Worm (Caenorhabditis elegans): Measurements from ENCODE around the gene Y75B7B.1.

The Y75B7B.1 gene

ce11 chrV:1304152-1304551, 33.4 kb downstream of the Y75B7B.1 start:
- TF ChIP-seq him-1 (tag; optimal IDR thresholded peaks at IDR 0.05) (peak; percentile 7), B0261.1 (tag; optimal IDR thresholded peaks at IDR 0.05) (peak; percentile 47), rpc-1 (optimal IDR thresholded peaks at IDR 0.05) (peak; percentile 42), rpc-1 (tag; optimal IDR thresholded peaks at IDR 0.05) (peak; percentile 72), dox-1 (GFP tag; IDR thresholded peaks at IDR 0.05) (0 out of 2 replicates have a peak, but pooled peaks have one; percentile 37), aptf-3 (GFP tag; IDR thresholded peaks at IDR 0.05) (0 out of 2 replicates have a peak, but pooled peaks have one; percentile 29), D2030.7 (GFP tag; IDR thresholded peaks at IDR 0.05) (0 out of 2 replicates have a peak, but pooled peaks have one; percentile 37), mcd-1 (GFP tag; IDR thresholded peaks at IDR 0.05) (peak; percentile 36; the same call in 1 of the 2 replicates), ekl-4 (GFP tag; IDR thresholded peaks at IDR 0.05) (0 out of 2 replicates have a peak, but pooled peaks have one; percentile 17), tbp1 (GFP tag; optimal IDR thresholded peaks at IDR 0.05) (peak; percentile 79), lin-26 (GFP tag; IDR thresholded peaks at IDR 0.05) (peak; percentile 37; the same call in 1 of the 2 replicates)

DNA sequence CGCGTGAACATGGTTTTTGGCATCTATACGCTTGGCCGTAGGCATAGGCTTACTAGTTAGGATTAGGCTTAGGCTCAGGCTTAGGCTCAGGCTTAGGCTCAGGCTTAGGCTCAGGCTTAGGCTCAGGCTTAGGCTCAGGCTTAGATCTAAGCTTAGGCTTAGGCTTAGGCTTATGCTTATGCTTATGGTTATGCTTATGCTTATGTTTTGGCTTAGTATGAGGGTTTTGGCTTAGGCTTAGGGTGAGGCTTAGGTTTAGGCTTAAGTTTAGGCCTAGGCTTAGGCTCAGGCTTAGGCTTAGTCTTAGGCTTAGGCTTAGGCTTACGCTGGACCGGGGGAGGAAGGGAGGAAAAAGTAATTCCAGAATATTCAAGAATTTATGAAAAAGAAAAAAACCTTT, 35.1 kb downstream of the Y75B7B.1 start:
- TF ChIP-seq Y56A3A.18 (GFP tag; IDR thresholded peaks at IDR 0.05) (no peak), madf-6 (GFP tag; IDR thresholded peaks at IDR 0.05) (no peak), ztf-3 (GFP tag; optimal IDR thresholded peaks at IDR 0.05) (no peak), aptf-2 (GFP tag; conservative IDR thresholded peaks at IDR 0.05) (no peak), unc-130 (GFP tag; optimal IDR thresholded peaks at IDR 0.05) (no peak), somi-1 (GFP tag; optimal IDR thresholded peaks at IDR 0.05) (no peak), F10E7.11 (tag; optimal IDR thresholded peaks at IDR 0.05) (no peak), pbrm-1 (GFP tag; IDR thresholded peaks at IDR 0.05) (no peak), rpc-1 (optimal IDR thresholded peaks at IDR 0.05) (no peak), rpc-1 (tag; optimal IDR thresholded peaks at IDR 0.05) (no peak)

- TF ChIP-seq T07F8.4 (tag; optimal IDR thresholded peaks at IDR 0.05) (no peak), F22D6.2 (tag; optimal IDR thresholded peaks at IDR 0.05) (no peak), lsy-27 (tag; optimal IDR thresholded peaks at IDR 0.05; ENCODE audit: borderline replicate concordance, insufficient read depth) (no peak), ztf-3 (GFP tag; optimal IDR thresholded peaks at IDR 0.05) (no peak), K11D2.4 (GFP tag; IDR thresholded peaks at IDR 0.05) (no peak), zim-3 (tag; optimal IDR thresholded peaks at IDR 0.05) (no peak), mes-4 (tag; optimal IDR thresholded peaks at IDR 0.05) (no peak), nfya-2 (GFP tag; IDR thresholded peaks at IDR 0.05) (no peak), hlh-12 (tag; optimal IDR thresholded peaks at IDR 0.05) (no peak), bed-1 (GFP tag; IDR thresholded peaks at IDR 0.05) (no peak), B0336.3 (GFP tag; IDR thresholded peaks at IDR 0.05) (no peak), cebp-1 (GFP tag; IDR thresholded peaks at IDR 0.05) (no peak), cebp-1 (tag; optimal IDR thresholded peaks at IDR 0.05) (no peak), dox-1 (GFP tag; IDR thresholded peaks at IDR 0.05) (no peak)
Observed at ce11 chrV:1307730-1308129, 37.0 kb downstream of the Y75B7B.1 start.

DNA sequence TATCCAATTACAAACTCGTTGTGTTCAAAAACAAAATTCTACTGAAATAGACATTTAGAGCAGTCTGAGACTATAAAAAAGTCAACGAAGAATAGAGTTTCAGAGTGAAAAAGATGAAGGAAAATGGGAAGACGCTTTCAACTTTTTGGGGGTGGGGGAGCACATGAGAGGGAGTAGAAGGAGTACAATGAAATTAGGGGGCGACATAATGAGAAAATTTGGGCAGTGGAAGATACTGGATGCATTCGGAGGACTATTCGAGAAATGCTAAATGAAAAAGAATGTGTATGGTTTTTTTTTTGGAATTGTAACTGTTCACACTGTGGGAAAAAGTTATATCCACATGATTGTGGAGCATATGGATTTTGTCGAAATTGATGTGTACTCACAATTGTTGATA, 42.6 kb downstream of the Y75B7B.1 start:
- TF ChIP-seq snpc-3.4 (tag; optimal IDR thresholded peaks at IDR 0.05) (no peak), madf-8 (GFP tag; conservative IDR thresholded peaks at IDR 0.05) (no peak), die-1 (tag; optimal IDR thresholded peaks at IDR 0.05) (no peak), egrh-3 (GFP tag; IDR thresholded peaks at IDR 0.05) (no peak), D2030.7 (GFP tag; IDR thresholded peaks at IDR 0.05) (no peak), F57A8.1 (GFP tag; optimal IDR thresholded peaks at IDR 0.05) (no peak), cebp-2 (GFP tag; IDR thresholded peaks at IDR 0.05) (no peak), pbrm-1 (GFP tag; IDR thresholded peaks at IDR 0.05) (no peak), F33H1.4 (GFP tag; IDR thresholded peaks at IDR 0.05) (no peak), K12H6.12 (tag; optimal IDR thresholded peaks at IDR 0.05) (no peak)
